ENCODE assay signal across 1 fruit fly cellular context in the genomic region with DNA sequence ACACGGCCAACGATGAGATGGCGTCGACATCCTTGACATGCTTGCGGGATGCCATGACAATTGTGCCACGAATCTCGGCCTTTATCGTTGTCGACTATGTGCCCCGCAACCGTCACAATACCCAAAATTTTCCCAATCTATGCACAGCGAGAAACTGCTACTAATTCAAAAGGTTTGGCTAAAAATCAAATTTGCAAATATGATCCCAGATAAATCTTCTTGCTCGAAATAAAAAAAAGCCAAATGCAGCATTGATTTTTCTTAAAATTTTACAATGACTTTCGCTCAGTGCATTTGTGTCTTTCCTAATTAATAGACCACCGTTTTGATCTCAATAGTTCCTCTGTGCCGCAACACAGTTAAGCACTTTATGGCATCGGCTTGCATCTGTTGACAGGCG.
TF ChIP-seq lines count a peak whose summit lies in the region.

No protein-coding gene starts in this region.

TF ChIP-seq in whole organism, embryonic, 481 proteins besides CTCF, POLR2A, EP300 and RAD21 (continued from another document):
- TF ChIP-seq her (GFP tag; optimal IDR thresholded peaks at IDR 0.05; lab: Kevin White, UChicago) (no peak), CG8281 (tag; optimal IDR thresholded peaks at IDR 0.05; lab: Kevin White, UChicago) (no peak), H2.0 (GFP tag; IDR thresholded peaks at IDR 0.05; lab: Robert Waterston, UW) (no peak), slbo (GFP tag; IDR thresholded peaks at IDR 0.05; lab: Robert Waterston, UW) (peak; percentile 27; the same call in 1 of the 2 replicates), az2 (GFP tag; optimal IDR thresholded peaks at IDR 0.05; lab: Kevin White, UChicago) (peak; percentile 3), Med (GFP tag; lab: Kevin White, UChicago) (peak; percentile 38), wor (GFP tag; IDR thresholded peaks at IDR 0.05; lab: Robert Waterston, UW) (no peak), gem (tag; optimal IDR thresholded peaks at IDR 0.05; lab: Kevin White, UChicago) (peak; percentile 33), crp (GFP tag; optimal IDR thresholded peaks at IDR 0.05; lab: Kevin White, UChicago) (no peak), prd (optimal IDR thresholded peaks at IDR 0.05; lab: Kevin White, UChicago) (no peak), prd (GFP tag; IDR thresholded peaks at IDR 0.05; lab: Robert Waterston, UW) (peak; percentile 23; the same call in 1 of the 3 replicates), Aef1 (GFP tag; IDR thresholded peaks at IDR 0.05; lab: Robert Waterston, UW) (peak; percentile 30; the same call in 1 of the 3 replicates)
